Fruit fly (Drosophila melanogaster) whole organism, wandering third instar larva: ENCODE results near the gene CG42718.

Source experiments
- Abd-B ChIP-seq: fragments of >200 bp; optimal IDR thresholded peaks from 2 replicates; lab custom pipeline; 2017; ENCODE audit warnings: missing biosample characterization, missing genetic modification characterization
- GATAd ChIP-seq: sonication (Bioruptor generic); optimal IDR thresholded peaks from 2 replicates; lab custom pipeline; 2016; ENCODE audit warnings: missing biosample characterization, missing genetic modification characterization
- Hnf4 ChIP-seq: fragments of 200-800 bp; sonication (Bioruptor generic); optimal IDR thresholded peaks from 2 replicates; lab custom pipeline; 2016; ENCODE audit warnings: missing biosample characterization, mild to moderate bottlenecking, missing genetic modification characterization
- Hr83 ChIP-seq: fragments of 200-300 bp; sonication (Bioruptor generic); optimal IDR thresholded peaks from 2 replicates; lab custom pipeline; 2016; ENCODE audit warnings: missing biosample characterization, mild to moderate bottlenecking, missing genetic modification characterization, moderate library complexity; ENCODE audit not compliant: poor library complexity, severe bottlenecking
- Mio ChIP-seq: sonication (Bioruptor generic); optimal IDR thresholded peaks from 2 replicates; lab custom pipeline; 2016; ENCODE audit warnings: missing biosample characterization, missing genetic modification characterization
- Rel ChIP-seq, 2 experiments: fragments of 200-800 bp; sonication (Bioruptor generic) in 1 of 2; optimal IDR thresholded peaks; 2 replicates in 1 of 2; 3 replicates in 1 of 2; lab custom pipeline; 2016 to 2019; ENCODE audit warnings: mild to moderate bottlenecking in 2 of 2, missing biosample characterization in 2 of 2, missing genetic modification characterization in 2 of 2, moderate library complexity in 1 of 2
- h ChIP-seq: fragments of 200-800 bp; sonication (Bioruptor generic); optimal IDR thresholded peaks from 3 replicates; lab custom pipeline; 2016; ENCODE audit warnings: missing biosample characterization, mild to moderate bottlenecking, missing genetic modification characterization
- psq ChIP-seq: fragments of 200-800 bp; sonication (Bioruptor generic); optimal IDR thresholded peaks from 3 replicates; lab custom pipeline; 2017; ENCODE audit warnings: missing biosample characterization, mild to moderate bottlenecking, missing genetic modification characterization, moderate library complexity
- rgr ChIP-seq: fragments of 200-800 bp; sonication (Bioruptor generic); optimal IDR thresholded peaks from 3 replicates; lab custom pipeline; 2016; ENCODE audit warnings: missing biosample characterization, mild to moderate bottlenecking, missing genetic modification characterization
- usp ChIP-seq: fragments of >200 bp; optimal IDR thresholded peaks from 2 replicates; lab custom pipeline; 2017; ENCODE audit warnings: missing biosample characterization, missing genetic modification characterization

- TF ChIP-seq Hr83 (GFP tag; lab: Kevin White, UChicago) (no peak), psq (GFP tag; lab: Kevin White, UChicago) (no peak), Hnf4 (no peak), Abd-B (GFP tag; lab: Kevin White, UChicago) (no peak), h (no peak), Rel (GFP tag; optimal IDR thresholded peaks at IDR 0.05; lab: Kevin White, UChicago) (no peak), Rel (tag; optimal IDR thresholded peaks at IDR 0.05; lab: Kevin White, UChicago) (no peak), GATAd (GFP tag; lab: Kevin White, UChicago) (no peak), rgr (GFP tag; lab: Kevin White, UChicago) (no peak), Mio (no peak), usp (no peak)
These were observed 8.4 kb upstream of the CG42718 start, which contains the start of gene CG33061 for dm6 chr3L:16329495-16329894.
